Worm (Caenorhabditis elegans): ENCODE results near the gene ZK666.11.
"Not testable (repeated sequence)": the region's sequence is repeated elsewhere in the genome, so short reads cannot be mapped to it uniquely, and the experiment has no call there.

Gene ZK666.11

DNA sequence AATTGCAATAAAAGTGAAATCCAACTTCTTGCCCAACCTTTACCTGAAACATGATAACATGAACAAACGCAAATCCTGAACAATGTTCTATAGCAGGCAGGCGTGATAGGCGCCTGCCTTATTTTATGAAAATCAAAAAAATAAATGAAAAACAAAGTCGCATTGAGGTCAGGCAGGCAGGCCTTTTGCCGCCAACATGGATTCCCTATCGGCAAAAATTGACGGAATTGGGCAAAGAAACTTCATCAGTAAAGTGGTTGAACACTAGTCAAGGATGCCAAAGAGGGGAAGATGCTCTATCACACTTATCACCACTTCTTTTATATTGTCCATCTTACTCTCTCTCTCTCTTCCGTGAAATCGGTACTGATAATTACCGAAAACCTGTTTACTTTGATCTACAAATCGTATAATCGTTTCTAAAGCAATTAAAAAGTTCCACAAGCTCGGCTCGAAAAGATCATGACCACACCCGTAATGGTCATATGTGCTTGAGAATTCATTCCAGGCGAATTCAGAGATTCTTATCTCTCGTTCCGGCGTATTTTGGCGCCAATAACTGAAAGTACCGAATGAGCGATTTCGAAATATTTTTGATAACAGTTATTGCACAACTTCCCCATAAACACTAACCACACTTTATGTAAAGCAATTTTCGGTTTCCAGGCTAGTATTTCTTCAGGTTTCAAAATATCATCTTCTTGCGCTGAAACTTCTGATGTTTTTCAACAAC, at the start of gene ZK666.11, which contains the start of gene clec-60:
TSS of gene ZK666.11 (plus strand) at position 699 of the 733 bp plus-strand sequence.
TSS of gene clec-60 (minus strand) at position 51 of the 733 bp plus-strand sequence.
- no peak for TF ChIP-seq dao-5 (tag; optimal IDR thresholded peaks at IDR 0.05)
- no peak for TF ChIP-seq W03F9.2 (tag; optimal IDR thresholded peaks at IDR 0.05)
- no peak for TF ChIP-seq him-1 (tag; optimal IDR thresholded peaks at IDR 0.05)

- TF ChIP-seq W03F9.2 (tag; optimal IDR thresholded peaks at IDR 0.05), result no peak
- no peak for TF ChIP-seq dao-5 (tag; optimal IDR thresholded peaks at IDR 0.05)
- TF ChIP-seq him-1 (tag; optimal IDR thresholded peaks at IDR 0.05), result no peak
Observed at ce11 chrII:10435836-10436235, 46.5 kb upstream of the ZK666.11 start, which contains the start of gene cut-4. cut-4 (plus strand) TSS chrII:10436136.

DNA sequence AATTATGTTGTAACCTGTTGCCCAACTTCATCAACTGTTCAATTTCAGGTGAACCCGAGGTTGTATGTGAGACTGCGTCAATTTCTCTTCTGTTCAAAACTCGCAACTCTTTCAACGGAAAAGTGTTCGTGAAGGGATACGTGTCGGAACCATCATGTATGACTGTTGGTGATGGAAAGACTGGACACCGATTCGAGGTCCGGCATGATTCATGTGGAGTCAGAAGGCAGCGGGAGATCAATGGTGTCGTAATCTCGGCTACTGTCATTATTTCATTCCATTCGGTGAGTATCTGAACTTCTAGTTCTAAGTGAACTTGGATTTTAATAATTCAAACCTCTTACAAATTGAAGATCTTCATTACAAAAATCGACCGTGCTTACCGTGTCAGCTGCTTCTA, 44.5 kb upstream of the ZK666.11 start:
- no peak for TF ChIP-seq him-1 (tag; optimal IDR thresholded peaks at IDR 0.05)
- TF ChIP-seq W03F9.2 (tag; optimal IDR thresholded peaks at IDR 0.05), result no peak
- no peak for TF ChIP-seq dao-5 (tag; optimal IDR thresholded peaks at IDR 0.05)

ce11 chrII:10439976-10440375, 42.3 kb upstream of the ZK666.11 start, which contains the start of gene E04D5.4:
E04D5.4 (plus strand) TSS chrII:10440276.
- TF ChIP-seq W03F9.2 (tag; optimal IDR thresholded peaks at IDR 0.05) (no peak), him-1 (tag; optimal IDR thresholded peaks at IDR 0.05) (no peak), dao-5 (tag; optimal IDR thresholded peaks at IDR 0.05) (no peak)

DNA sequence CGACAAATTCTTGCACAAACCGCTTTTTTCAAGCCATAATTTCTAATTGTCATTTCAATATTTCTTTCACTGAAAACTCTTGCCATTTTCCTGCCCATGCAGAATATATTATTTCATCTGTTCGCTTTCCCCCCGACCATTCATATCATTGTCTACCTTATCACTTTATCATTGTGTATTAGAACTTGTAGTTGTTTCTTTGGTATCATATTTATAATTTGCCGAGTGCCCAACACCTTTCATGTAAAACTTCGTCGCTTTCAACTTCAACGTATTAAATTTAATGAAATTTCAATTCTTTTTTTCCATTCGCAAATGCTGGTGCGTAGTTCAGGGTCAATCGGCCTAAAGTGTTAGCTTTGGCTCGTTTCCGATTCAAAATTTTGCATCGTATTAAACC, 39.5 kb upstream of the ZK666.11 start, which contains the start of gene ZK673.1:
TSS of gene ZK673.1 (plus strand) at position 301 of the 400 bp plus-strand sequence.
- TF ChIP-seq W03F9.2, him-1, dao-5 (tag; optimal IDR thresholded peaks at IDR 0.05): not testable (repeated sequence)

DNA sequence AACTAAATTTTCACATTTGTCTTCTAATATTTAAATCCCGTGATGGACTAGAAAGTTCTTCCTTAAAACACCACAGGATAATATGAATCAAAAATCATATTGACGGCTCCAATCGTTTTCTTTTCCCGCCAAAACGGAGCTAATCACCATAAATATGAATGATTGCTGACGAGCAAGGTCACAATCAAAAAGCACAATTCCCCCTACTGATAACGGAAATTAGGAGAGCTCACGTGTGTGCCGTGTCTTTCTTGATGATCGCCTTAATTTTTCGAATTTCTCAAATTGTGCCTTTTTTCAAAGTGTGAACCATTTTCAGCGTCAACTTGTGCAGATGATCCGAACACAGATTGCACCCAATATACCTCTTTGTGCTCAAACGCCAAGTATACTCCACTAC, 38.4 kb upstream of the ZK666.11 start:
- TF ChIP-seq W03F9.2 (tag; optimal IDR thresholded peaks at IDR 0.05), result no peak
- TF ChIP-seq dao-5 (tag; optimal IDR thresholded peaks at IDR 0.05), result no peak
- no peak for TF ChIP-seq him-1 (tag; optimal IDR thresholded peaks at IDR 0.05)

DNA sequence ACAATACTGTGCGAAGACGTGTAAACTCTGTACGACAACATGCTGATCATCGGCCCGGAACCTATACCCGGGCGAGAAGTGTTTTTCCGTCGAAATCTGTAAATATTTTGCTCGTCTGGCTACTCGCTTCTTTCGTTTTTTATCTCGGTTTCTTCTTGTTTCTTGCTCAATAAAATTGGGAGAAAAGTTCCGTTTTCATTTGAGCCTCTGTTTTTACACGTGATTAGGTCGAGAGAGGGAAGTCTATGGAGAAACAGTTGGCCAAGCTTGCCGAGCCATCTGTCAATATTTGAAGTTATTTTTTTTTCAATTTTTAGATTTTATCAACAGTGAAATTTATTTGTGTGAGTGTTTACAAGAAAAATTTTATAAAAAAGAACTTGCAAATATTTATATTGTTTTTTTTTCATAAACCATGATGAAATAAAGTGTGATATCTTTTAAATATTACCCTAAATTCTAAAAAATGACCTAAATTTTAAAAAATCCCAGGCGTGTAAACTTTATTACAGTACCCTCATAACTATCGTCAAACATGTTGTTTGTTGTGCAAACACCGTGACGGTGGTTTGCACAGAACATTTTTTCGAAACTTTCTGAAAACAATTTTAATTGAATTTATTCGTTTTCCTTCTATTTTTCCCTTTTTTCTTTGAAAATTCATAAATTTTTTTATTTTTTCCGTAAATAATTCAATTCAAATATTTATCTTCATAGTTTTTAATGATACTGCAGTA, 37.2 kb upstream of the ZK666.11 start:
- TF ChIP-seq dao-5 (tag; optimal IDR thresholded peaks at IDR 0.05) (no peak), W03F9.2 (tag; optimal IDR thresholded peaks at IDR 0.05) (no peak), him-1 (tag; optimal IDR thresholded peaks at IDR 0.05) (no peak)

- TF ChIP-seq dao-5 (tag; optimal IDR thresholded peaks at IDR 0.05), result no peak
- TF ChIP-seq W03F9.2 (tag; optimal IDR thresholded peaks at IDR 0.05), result no peak
- TF ChIP-seq him-1 (tag; optimal IDR thresholded peaks at IDR 0.05), result no peak
Observed at ce11 chrII:10445738-10446137, 36.6 kb upstream of the ZK666.11 start.

ce11 chrII:10446300-10446699, 36.0 kb upstream of the ZK666.11 start:
- no peak for TF ChIP-seq him-1 (tag; optimal IDR thresholded peaks at IDR 0.05)
- peak; percentile 13 for TF ChIP-seq W03F9.2 (tag; optimal IDR thresholded peaks at IDR 0.05)
- no peak for TF ChIP-seq dao-5 (tag; optimal IDR thresholded peaks at IDR 0.05)

ce11 chrII:10446814-10447213, 35.5 kb upstream of the ZK666.11 start:
- TF ChIP-seq him-1 (tag; optimal IDR thresholded peaks at IDR 0.05), result no peak
- no peak for TF ChIP-seq dao-5 (tag; optimal IDR thresholded peaks at IDR 0.05)
- no peak for TF ChIP-seq W03F9.2 (tag; optimal IDR thresholded peaks at IDR 0.05)

- TF ChIP-seq him-1 (tag; optimal IDR thresholded peaks at IDR 0.05), result no peak
- no peak for TF ChIP-seq W03F9.2 (tag; optimal IDR thresholded peaks at IDR 0.05)
- no peak for TF ChIP-seq dao-5 (tag; optimal IDR thresholded peaks at IDR 0.05)
Observed at ce11 chrII:10447348-10448316, 34.7 kb upstream of the ZK666.11 start, which contains the start of gene ZK673.2. ZK673.2 (plus strand) TSS chrII:10448266.

- TF ChIP-seq dao-5 (tag; optimal IDR thresholded peaks at IDR 0.05) (no peak), W03F9.2 (tag; optimal IDR thresholded peaks at IDR 0.05) (no peak), him-1 (tag; optimal IDR thresholded peaks at IDR 0.05) (no peak)
Observed at ce11 chrII:10449707-10450106, 32.6 kb upstream of the ZK666.11 start, which contains the start of gene lin-56. lin-56 (plus strand) TSS chrII:10450007.

DNA sequence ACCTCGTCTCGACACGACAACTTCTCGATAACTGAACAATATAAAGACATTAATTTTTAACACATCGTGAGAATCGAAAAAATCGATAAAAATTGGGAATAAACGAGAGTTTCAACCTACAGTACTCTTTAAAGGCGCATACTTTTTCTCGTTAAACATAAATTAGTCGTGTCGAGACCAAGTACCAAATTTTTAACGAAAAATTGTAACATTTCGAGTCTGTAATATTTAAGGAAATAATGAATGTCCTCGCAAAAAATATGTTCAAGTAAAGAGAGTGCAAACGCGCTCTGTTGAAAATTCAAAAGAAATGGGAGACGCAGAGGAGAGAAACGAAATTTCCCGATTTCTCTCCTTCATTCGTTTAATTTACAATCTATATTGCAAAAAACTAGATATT, 32.0 kb upstream of the ZK666.11 start:
- TF ChIP-seq him-1 (tag; optimal IDR thresholded peaks at IDR 0.05) (no peak), dao-5 (tag; optimal IDR thresholded peaks at IDR 0.05) (no peak), W03F9.2 (tag; optimal IDR thresholded peaks at IDR 0.05) (no peak)

Measured in whole organism, L4/young adult.